Worm (Caenorhabditis elegans) whole organism, early embryonic: ENCODE results near the gene col-74.

ENCODE experiments used
- B0310.2 ChIP-seq: sonication (generic microtip); optimal IDR thresholded peaks from 2 replicates; lab custom pipeline; 2016; ENCODE audit warnings: mild to moderate bottlenecking, missing genetic modification characterization, missing compliant biosample characterization
- ceh-13 ChIP-seq: fragments of 200-800 bp; sonication (Bioruptor generic); optimal IDR thresholded peaks from 2 replicates; lab custom pipeline; 2018; ENCODE audit warnings: mild to moderate bottlenecking, missing genetic modification characterization, missing compliant biosample characterization
- ceh-36 ChIP-seq: sonication (generic microtip); optimal IDR thresholded peaks from 2 replicates; lab custom pipeline; 2016; ENCODE audit warnings: missing genetic modification characterization, inconsistent platforms, missing compliant biosample characterization
- ets-7 ChIP-seq: sonication (generic microtip); optimal IDR thresholded peaks from 2 replicates; lab custom pipeline; 2016; ENCODE audit warnings: missing genotype, missing genetic modification characterization, missing compliant biosample characterization
- hmg-4 ChIP-seq: fragments of 200-800 bp; sonication (Bioruptor generic); optimal IDR thresholded peaks from 2 replicates; lab custom pipeline; 2018; ENCODE audit warnings: mild to moderate bottlenecking, missing genetic modification characterization, missing compliant biosample characterization
- pes-1 ChIP-seq: fragments of 200-800 bp; sonication (Bioruptor generic); IDR thresholded peaks from 2 replicates; pipeline ENCODE4 v1.3.6; 2022; ENCODE audit warnings: missing genetic modification reagents, missing genetic modification characterization, missing compliant biosample characterization
- tra-4 ChIP-seq: sonication (generic microtip); optimal IDR thresholded peaks from 2 replicates; lab custom pipeline; 2017; ENCODE audit warnings: missing genetic modification characterization, missing compliant biosample characterization

DNA sequence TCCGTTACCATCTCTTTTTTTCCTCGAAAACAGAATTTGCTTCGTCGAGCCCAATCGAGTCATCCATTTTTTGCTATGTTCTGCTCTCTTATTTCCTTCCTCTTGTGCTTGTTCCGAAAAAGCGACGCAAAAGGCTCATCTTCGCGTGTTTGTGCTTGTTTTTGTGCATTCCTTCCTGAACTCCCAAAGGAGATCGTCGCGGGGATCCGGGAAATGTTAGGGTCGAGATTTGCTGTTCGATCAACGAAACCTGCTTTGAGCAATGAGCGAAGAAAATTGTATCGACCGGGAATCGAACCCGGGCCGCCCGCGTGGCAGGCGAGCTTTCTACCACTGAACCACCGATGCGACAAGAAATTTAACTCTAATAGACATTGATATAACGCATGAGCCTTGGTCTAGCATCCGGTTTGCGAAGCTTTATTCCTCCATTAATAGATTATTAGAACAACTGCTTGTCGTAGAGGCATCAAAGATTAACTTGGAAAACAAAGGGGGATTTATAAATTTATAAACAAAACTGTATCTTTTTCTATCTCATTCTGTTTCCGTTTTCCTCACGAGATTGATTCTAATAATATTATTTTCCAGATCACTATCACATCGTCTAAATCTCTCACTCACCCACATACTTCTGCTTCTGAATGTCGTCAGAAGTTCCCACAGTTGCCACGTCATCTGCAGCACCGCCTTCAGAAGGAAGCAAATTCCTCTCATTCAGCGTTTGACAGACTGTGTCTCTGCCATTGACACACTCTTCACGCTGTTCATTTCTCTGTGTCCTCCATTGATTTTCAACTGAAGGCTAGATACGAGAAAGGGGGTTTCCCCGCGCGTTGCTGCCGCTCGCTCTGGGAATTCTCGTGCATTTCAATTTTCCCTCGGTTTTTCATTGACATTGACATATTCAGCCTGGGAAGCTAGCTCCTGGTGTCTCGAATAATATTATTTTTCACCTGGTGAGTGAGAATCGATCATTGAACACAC lies 47.9 kb upstream of the col-74 start, which contains the start of gene K05F1.6:
- TF ChIP-seq B0310.2 (tag; lab: Kevin White, UChicago) (peak; percentile 77), ceh-36 (peak; percentile 58), hmg-4 (peak; percentile 88), tra-4 (tag; lab: Kevin White, UChicago) (no peak), pes-1 (GFP tag; lab: Robert Waterston, UW) (peak; percentile 79), ets-7 (peak; percentile 58), ceh-13 (peak; percentile 42)
